Worm (Caenorhabditis elegans) whole organism, young adult: Measurements from ENCODE around the gene F09G8.10.

Source experiments
- Y53G8AR.9 ChIP-seq: fragments of 200-800 bp; sonication (Bioruptor generic); conservative IDR thresholded peaks from 2 replicates; pipeline ENCODE4 v1.3.6; 2022; ENCODE audit warnings: missing genetic modification reagents, missing genetic modification characterization, missing compliant biosample characterization
- pha-4 ChIP-seq: fragments of 150-350 bp; sonication (generic microtip); optimal IDR thresholded peaks from 2 replicates; lab custom pipeline; 2014; ENCODE audit warnings: missing biosample characterization, missing genetic modification reagents, missing genetic modification characterization
- rpc-1 ChIP-seq, 2 experiments: fragments of 150-350 bp in 1 of 2; sonication (generic microtip) in 1 of 2; optimal IDR thresholded peaks; 2 replicates each; lab custom pipeline; 2014 to 2018; ENCODE audit warnings: missing biosample characterization in 1 of 2, missing genetic modification characterization in 1 of 2, missing genetic modification reagents in 1 of 2, missing genotype in 1 of 2
- zim-3 ChIP-seq: sonication (generic microtip); optimal IDR thresholded peaks from 2 replicates; lab custom pipeline; 2017; ENCODE audit warnings: mild to moderate bottlenecking, missing genetic modification characterization, moderate library complexity, missing compliant biosample characterization

- TF ChIP-seq pha-4 (tag; lab: Kevin White, UChicago) (no peak), rpc-1 (optimal IDR thresholded peaks at IDR 0.05; lab: Kevin White, UChicago) (no peak), rpc-1 (tag; optimal IDR thresholded peaks at IDR 0.05; lab: Kevin White, UChicago) (no peak), Y53G8AR.9 (GFP tag; lab: Robert Waterston, UW) (no peak), zim-3 (tag; lab: Kevin White, UChicago) (no peak)
Measured at ce11 chrIII:8245591-8245990, 26.4 kb downstream of the F09G8.10 start, which contains the start of gene C02F5.3.
